Fruit fly (Drosophila melanogaster): ENCODE results near the gene CG16800.

- TF ChIP-seq CG34367 (tag; optimal IDR thresholded peaks at IDR 0.05) (peak; percentile 66), Pif1A (GFP tag; optimal IDR thresholded peaks at IDR 0.05) (no peak), rn (GFP tag; IDR thresholded peaks at IDR 0.05) (peak; percentile 76; the same call in 1 of the 2 replicates), CG9948 (tag; optimal IDR thresholded peaks at IDR 0.05) (peak; percentile 79), CG8159 (tag; optimal IDR thresholded peaks at IDR 0.05) (peak; percentile 76)
These were observed 37.9 kb downstream of the CG16800 start, which contains the start of the genes Vha68-1 and mTor for dm6 chr2L:13004059-13004870.

All from whole organism, pupa.